Fruit fly (Drosophila melanogaster) whole organism, embryonic: Measurements from ENCODE around the gene CG6470.

ENCODE experiments used
- BtbVII ChIP-seq: fragments of 200-800 bp; sonication (Bioruptor generic); optimal IDR thresholded peaks from 3 replicates; lab custom pipeline; 2017; ENCODE audit warnings: missing biosample characterization, mild to moderate bottlenecking, missing genetic modification characterization
- CG10209 ChIP-seq: fragments of 200-800 bp; sonication (Bioruptor generic); optimal IDR thresholded peaks from 3 replicates; lab custom pipeline; 2017; ENCODE audit warnings: missing biosample characterization, mild to moderate bottlenecking, missing genetic modification characterization, missing genetic modification reagents
- CG10321 ChIP-seq: fragments of 200-800 bp; sonication (Bioruptor generic); IDR thresholded peaks from 2 replicates; pipeline ENCODE4 v1.3.6; 2022; ENCODE audit warnings: missing biosample characterization, missing genetic modification characterization
- CG11085 ChIP-seq: fragments of 200-800 bp; sonication (Bioruptor generic); IDR thresholded peaks from 2 replicates; pipeline ENCODE4 v1.3.6; 2022; ENCODE audit warnings: missing biosample characterization, missing genetic modification characterization
- CG11093 ChIP-seq: fragments of 200-800 bp; sonication (Bioruptor generic); IDR thresholded peaks from 3 replicates; pipeline ENCODE4 v1.3.6; 2022; ENCODE audit warnings: missing biosample characterization, missing genetic modification characterization
- CG12104 ChIP-seq: fragments of 200-800 bp; sonication (Bioruptor generic); optimal IDR thresholded peaks from 3 replicates; lab custom pipeline; 2016; ENCODE audit warnings: missing biosample characterization, missing genetic modification characterization
- CG15269 ChIP-seq: fragments of 200-800 bp; sonication (Bioruptor generic); optimal IDR thresholded peaks from 2 replicates; lab custom pipeline; 2018; ENCODE audit warnings: missing biosample characterization, mild to moderate bottlenecking, missing genetic modification characterization, moderate library complexity
- CG1603 ChIP-seq: fragments of 200-800 bp; sonication (Bioruptor generic); optimal IDR thresholded peaks from 2 replicates; lab custom pipeline; 2019; ENCODE audit warnings: missing biosample characterization, mild to moderate bottlenecking, missing genetic modification characterization, moderate library complexity
- CG2875 ChIP-seq: fragments of 200-800 bp; sonication (Bioruptor generic); optimal IDR thresholded peaks from 2 replicates; lab custom pipeline; 2017; ENCODE audit warnings: missing biosample characterization, mild to moderate bottlenecking, missing genetic modification characterization, missing genetic modification reagents
- CG2889 ChIP-seq: fragments of 200-800 bp; sonication (Bioruptor generic); IDR thresholded peaks from 3 replicates; pipeline ENCODE4 v1.3.6; 2022; ENCODE audit warnings: missing biosample characterization, missing genetic modification characterization
- CG3281 ChIP-seq: fragments of 200-800 bp; sonication (Bioruptor generic); optimal IDR thresholded peaks from 3 replicates; lab custom pipeline; 2017; ENCODE audit warnings: missing biosample characterization, mild to moderate bottlenecking, missing genetic modification characterization
- CG3847 ChIP-seq: fragments of 200-800 bp; sonication (Bioruptor generic); IDR thresholded peaks from 2 replicates; pipeline ENCODE4 v1.3.6; 2022; ENCODE audit warnings: missing biosample characterization, missing genetic modification characterization
- CG3995 ChIP-seq: fragments of 200-800 bp; sonication (Bioruptor generic); optimal IDR thresholded peaks from 3 replicates; lab custom pipeline; 2016; ENCODE audit warnings: missing biosample characterization, missing genetic modification characterization
- CG7963 ChIP-seq: fragments of 200-800 bp; sonication (Bioruptor generic); IDR thresholded peaks from 3 replicates; pipeline ENCODE4 v1.3.6; 2022; ENCODE audit warnings: missing biosample characterization, missing genetic modification characterization; ENCODE audit not compliant: partially characterized antibody
- CG8944 ChIP-seq: fragments of 200-800 bp; sonication (Bioruptor generic); optimal IDR thresholded peaks from 3 replicates; lab custom pipeline; 2016; ENCODE audit warnings: missing biosample characterization, missing genetic modification characterization
- CG9609 ChIP-seq: fragments of 200-800 bp; sonication (Bioruptor generic); optimal IDR thresholded peaks from 3 replicates; lab custom pipeline; 2016; ENCODE audit warnings: missing biosample characterization, missing genetic modification characterization
- CHES-1-like ChIP-seq: fragments of 200-800 bp; sonication (Bioruptor generic); optimal IDR thresholded peaks from 2 replicates; lab custom pipeline; 2016; ENCODE audit warnings: missing biosample characterization, missing genetic modification characterization
- CTCF ChIP-seq: fragments of 200-800 bp; sonication (Bioruptor generic); optimal IDR thresholded peaks from 2 replicates; lab custom pipeline; 2017; ENCODE audit warnings: missing biosample characterization, mild to moderate bottlenecking, missing genetic modification characterization, moderate library complexity
- Dbx ChIP-seq: fragments of 200-800 bp; sonication (Bioruptor generic); IDR thresholded peaks from 3 replicates; pipeline ENCODE4 v1.3.6; 2022; ENCODE audit warnings: missing biosample characterization, missing genetic modification characterization
- Deaf1 ChIP-seq: fragments of 200-800 bp; optimal IDR thresholded peaks from 3 replicates; lab custom pipeline; 2019; ENCODE audit warnings: missing biosample characterization, mild to moderate bottlenecking, missing genetic modification characterization, moderate library complexity
- Dref ChIP-seq: fragments of 200-800 bp; sonication (Bioruptor generic); IDR thresholded peaks from 2 replicates; pipeline ENCODE4 v1.3.6; 2022; ENCODE audit warnings: missing biosample characterization, missing genetic modification characterization
- Eip74EF ChIP-seq, 2 experiments: fragments of 200-800 bp in 1 of 2; fragments of >200 bp in 1 of 2; sonication (Bioruptor generic) in 1 of 2; optimal IDR thresholded peaks; 2 replicates each; lab custom pipeline; 2017 to 2019; ENCODE audit warnings: missing biosample characterization in 2 of 2, missing genetic modification characterization in 2 of 2, mild to moderate bottlenecking in 1 of 2, moderate library complexity in 1 of 2
- H15 ChIP-seq: fragments of 200-800 bp; sonication (Bioruptor generic); IDR thresholded peaks from 3 replicates; pipeline ENCODE4 v1.3.6; 2022; ENCODE audit warnings: missing biosample characterization, missing genetic modification characterization
- HHEX ChIP-seq: fragments of 200-800 bp; sonication (Bioruptor generic); optimal IDR thresholded peaks from 3 replicates; lab custom pipeline; 2017; ENCODE audit warnings: missing biosample characterization, mild to moderate bottlenecking, missing genetic modification characterization, missing genetic modification reagents
- Jarid2 ChIP-seq: fragments of 200-800 bp; sonication (Bioruptor generic); optimal IDR thresholded peaks from 3 replicates; lab custom pipeline; 2017; ENCODE audit warnings: mild to moderate bottlenecking, missing biosample characterization, missing genetic modification reagents, missing genetic modification characterization
- Mad ChIP-seq: fragments of 200-800 bp; sonication (Bioruptor generic); optimal IDR thresholded peaks from 2 replicates; lab custom pipeline; 2016; ENCODE audit warnings: missing biosample characterization, missing genetic modification characterization
- Neu2 ChIP-seq: fragments of 200-800 bp; sonication (Bioruptor generic); optimal IDR thresholded peaks from 3 replicates; lab custom pipeline; 2016; ENCODE audit warnings: missing biosample characterization, missing genetic modification characterization, borderline replicate concordance
- Nf-YC ChIP-seq: fragments of 200-800 bp; optimal IDR thresholded peaks from 3 replicates; lab custom pipeline; 2019; ENCODE audit warnings: missing biosample characterization, mild to moderate bottlenecking, missing genetic modification characterization, moderate library complexity
- ap ChIP-seq: fragments of 200-800 bp; sonication (Bioruptor generic); IDR thresholded peaks from 2 replicates; pipeline ENCODE4 v1.3.6; 2022; ENCODE audit warnings: missing biosample characterization, missing genetic modification characterization
- ase ChIP-seq: fragments of 200-800 bp; sonication (Bioruptor generic); IDR thresholded peaks from 3 replicates; pipeline ENCODE4 v1.3.6; 2022; ENCODE audit warnings: missing biosample characterization, missing genetic modification characterization
- az2 ChIP-seq: fragments of 200-800 bp; sonication (Bioruptor generic); optimal IDR thresholded peaks from 3 replicates; lab custom pipeline; 2016; ENCODE audit warnings: missing biosample characterization, missing genetic modification characterization
- btn ChIP-seq: fragments of 200-800 bp; sonication (Bioruptor generic); optimal IDR thresholded peaks from 2 replicates; lab custom pipeline; 2016; ENCODE audit warnings: missing biosample characterization, missing genetic modification characterization
- chinmo ChIP-seq: fragments of 200-800 bp; sonication (Bioruptor generic); IDR thresholded peaks from 4 replicates; pipeline ENCODE4 v1.3.6; 2022; ENCODE audit warnings: missing biosample characterization, missing genetic modification characterization; ENCODE audit not compliant: partially characterized antibody
- croc ChIP-seq: fragments of 200-800 bp; sonication (Bioruptor generic); conservative IDR thresholded peaks from 3 replicates; pipeline ENCODE4 v1.3.6; 2022; ENCODE audit warnings: missing biosample characterization, missing genetic modification characterization
- ewg ChIP-seq: fragments of 200-800 bp; sonication (Bioruptor generic); optimal IDR thresholded peaks from 3 replicates; lab custom pipeline; 2017; ENCODE audit warnings: mild to moderate bottlenecking, missing biosample characterization, missing genetic modification reagents, missing genetic modification characterization
- hbn ChIP-seq: fragments of 200-800 bp; sonication (Bioruptor generic); IDR thresholded peaks from 2 replicates; pipeline ENCODE4 v1.3.6; 2022; ENCODE audit warnings: missing biosample characterization, missing genetic modification characterization; ENCODE audit not compliant: partially characterized antibody
- jigr1 ChIP-seq: fragments of 200-800 bp; sonication (Bioruptor generic); IDR thresholded peaks from 3 replicates; pipeline ENCODE4 v1.3.6; 2022; ENCODE audit warnings: missing biosample characterization, missing genetic modification characterization
- knrl ChIP-seq: fragments of 200-800 bp; sonication (Bioruptor generic); IDR thresholded peaks from 3 replicates; pipeline ENCODE4 v1.3.6; 2022; ENCODE audit warnings: missing biosample characterization, missing genetic modification characterization; ENCODE audit not compliant: partially characterized antibody
- mirr ChIP-seq: fragments of 200-800 bp; sonication (Bioruptor generic); optimal IDR thresholded peaks from 3 replicates; lab custom pipeline; 2018; ENCODE audit warnings: missing biosample characterization, mild to moderate bottlenecking, missing genetic modification characterization
- nerfin-2 ChIP-seq: fragments of 200-800 bp; sonication (Bioruptor generic); IDR thresholded peaks from 2 replicates; pipeline ENCODE4 v1.3.6; 2022; ENCODE audit warnings: missing biosample characterization, missing genetic modification characterization; ENCODE audit not compliant: partially characterized antibody
- pan ChIP-seq, 4 experiments: fragments of >200 bp in 3 of 4; fragments of 200-800 bp in 1 of 4; sonication (Bioruptor generic) in 1 of 4; optimal IDR thresholded peaks in 3 of 4; IDR thresholded peaks in 1 of 4; 2 replicates each; pipeline versions ENCODE4 v1.3.6 to Lab custom; 2017 to 2022; ENCODE audit warnings: missing biosample characterization in 2 of 4, missing genetic modification characterization in 2 of 4, mixed read lengths in 1 of 4
- repo ChIP-seq: fragments of 200-800 bp; sonication (Bioruptor generic); optimal IDR thresholded peaks from 2 replicates; lab custom pipeline; 2016; ENCODE audit warnings: missing biosample characterization, missing genetic modification characterization
- run ChIP-seq: fragments of 200-800 bp; sonication (Bioruptor generic); optimal IDR thresholded peaks from 3 replicates; lab custom pipeline; 2018; ENCODE audit warnings: missing biosample characterization, mild to moderate bottlenecking, missing genetic modification characterization
- scrt ChIP-seq: fragments of 200-800 bp; sonication (Bioruptor generic); optimal IDR thresholded peaks from 2 replicates; lab custom pipeline; 2018; ENCODE audit warnings: missing biosample characterization, mild to moderate bottlenecking, missing genetic modification characterization, moderate library complexity
- sd ChIP-seq: fragments of 200-800 bp; sonication (Bioruptor generic); optimal IDR thresholded peaks from 3 replicates; lab custom pipeline; 2018; ENCODE audit warnings: missing biosample characterization, mild to moderate bottlenecking, missing genetic modification characterization, moderate library complexity
- ssp ChIP-seq: fragments of 200-800 bp; sonication (Bioruptor generic); IDR thresholded peaks from 2 replicates; pipeline ENCODE4 v1.3.6; 2022; ENCODE audit warnings: missing biosample characterization, missing genetic modification characterization
- sug ChIP-seq: fragments of 200-800 bp; optimal IDR thresholded peaks from 2 replicates; lab custom pipeline; 2019; ENCODE audit warnings: missing biosample characterization, mild to moderate bottlenecking, missing genetic modification characterization, moderate library complexity
- usp ChIP-seq: fragments of >200 bp; optimal IDR thresholded peaks from 2 replicates; lab custom pipeline; 2017; ENCODE audit warnings: missing biosample characterization, missing genetic modification characterization
- vnd ChIP-seq: fragments of 200-800 bp; sonication (Bioruptor generic); IDR thresholded peaks from 3 replicates; pipeline ENCODE4 v1.3.6; 2022; ENCODE audit warnings: missing biosample characterization, missing genetic modification characterization; ENCODE audit not compliant: partially characterized antibody

Gene CG6470

DNA sequence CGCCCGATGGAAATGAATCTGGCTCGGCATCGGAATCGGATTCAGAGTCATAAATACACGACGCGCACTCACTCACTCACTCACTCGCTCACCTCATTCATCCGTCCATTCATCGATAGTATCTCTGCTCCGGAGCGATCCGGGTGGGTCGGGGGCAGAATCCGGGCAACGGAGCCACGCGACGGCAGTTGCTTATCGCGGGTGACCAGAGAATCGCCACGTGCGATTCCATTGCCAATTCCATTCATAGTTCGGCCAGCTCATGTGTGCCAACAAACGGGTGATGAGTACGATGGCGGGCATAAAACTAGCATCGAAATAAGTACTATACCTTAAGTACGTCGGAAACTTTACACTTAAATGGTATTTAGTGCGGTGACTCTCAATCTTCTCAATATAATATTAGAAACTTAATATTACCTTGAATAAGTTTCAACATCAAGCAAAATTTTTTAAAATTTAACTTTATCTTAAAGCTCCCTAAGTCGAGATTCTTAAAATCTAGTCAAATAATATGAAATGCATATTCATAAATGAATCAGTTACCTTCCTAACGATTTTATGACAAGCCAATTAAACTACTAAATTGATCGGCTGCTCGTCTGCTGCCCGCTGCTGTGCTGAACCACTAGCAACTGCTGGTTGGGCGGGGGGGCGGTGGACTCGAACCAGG lies 10.1 kb upstream of the CG6470 start (continued):
- TF ChIP-seq usp (GFP tag; lab: Kevin White, UChicago) (no peak), H15 (GFP tag; lab: Robert Waterston, UW) (no peak), sd (tag; lab: Kevin White, UChicago) (no peak), CG2875 (GFP tag; lab: Kevin White, UChicago) (no peak), vnd (GFP tag; lab: Robert Waterston, UW) (no peak), CG10209 (GFP tag; lab: Kevin White, UChicago) (peak; percentile 52), CHES-1-like (GFP tag; lab: Kevin White, UChicago) (no peak), Jarid2 (GFP tag; lab: Kevin White, UChicago) (peak; percentile 23), hbn (no peak), CG11093 (0 out of 3 replicates have a peak, but pooled peaks have one; percentile 34), sug (tag; lab: Kevin White, UChicago) (peak; percentile 43), CG3281 (GFP tag; lab: Kevin White, UChicago) (peak; percentile 53), Nf-YC (tag; lab: Kevin White, UChicago) (no peak), Eip74EF (GFP tag; optimal IDR thresholded peaks at IDR 0.05; lab: Kevin White, UChicago) (peak in 1 of 2 experiments; percentile 5), CG11085 (no peak), HHEX (peak; percentile 29), CG3847 (GFP tag; lab: Robert Waterston, UW) (no peak), Neu2 (GFP tag; lab: Kevin White, UChicago) (no peak), BtbVII (GFP tag; lab: Kevin White, UChicago) (peak; percentile 12), CG12104 (GFP tag; lab: Kevin White, UChicago) (peak; percentile 35), nerfin-2 (GFP tag; lab: Robert Waterston, UW) (no peak), mirr (GFP tag; lab: Kevin White, UChicago) (no peak), CG15269 (no peak), ewg (GFP tag; lab: Kevin White, UChicago) (peak; percentile 4), CG3995 (GFP tag; lab: Kevin White, UChicago) (no peak), CTCF (GFP tag; lab: Kevin White, UChicago) (no peak), pan (optimal IDR thresholded peaks at IDR 0.05; lab: Kevin White, UChicago) (no peak), pan (GFP tag; optimal IDR thresholded peaks at IDR 0.05 in 1 of 2, IDR thresholded peaks at IDR 0.05 in 1 of 2) (no peak), Deaf1 (no peak), CG7963 (GFP tag; lab: Robert Waterston, UW) (no peak), CG8944 (GFP tag; lab: Kevin White, UChicago) (no peak), az2 (GFP tag; lab: Kevin White, UChicago) (peak; percentile 1), CG10321 (GFP tag; lab: Robert Waterston, UW) (no peak), repo (GFP tag; lab: Kevin White, UChicago) (no peak), CG9609 (no peak), CG1603 (tag; lab: Kevin White, UChicago) (peak; percentile 3), CG2889 (GFP tag; lab: Robert Waterston, UW) (no peak), ase (GFP tag; lab: Robert Waterston, UW) (no peak), run (tag; lab: Kevin White, UChicago) (no peak), knrl (GFP tag; lab: Robert Waterston, UW) (no peak), ssp (GFP tag; lab: Robert Waterston, UW) (no peak), chinmo (GFP tag; lab: Robert Waterston, UW) (no peak), croc (GFP tag; lab: Robert Waterston, UW) (no peak; the same call in 2 of the 3 replicates), ap (GFP tag; lab: Robert Waterston, UW) (no peak), Dref (GFP tag; lab: Robert Waterston, UW) (no peak), Dbx (GFP tag; lab: Robert Waterston, UW) (no peak), Mad (no peak), jigr1 (GFP tag; lab: Robert Waterston, UW) (no peak), btn (GFP tag; lab: Kevin White, UChicago) (no peak), scrt (GFP tag; lab: Kevin White, UChicago) (no peak)
